Worm (Caenorhabditis elegans) whole organism, L3 larva: ENCODE data around the gene F54D12.9.

Experiments used
- ama-1 ChIP-seq: fragments of 150-350 bp; optimal IDR thresholded peaks from 2 replicates; lab custom pipeline; 2018
- daf-12 ChIP-seq: fragments of 150-350 bp; optimal IDR thresholded peaks from 2 replicates; lab custom pipeline; 2014; ENCODE audit warnings: missing biosample characterization, missing genetic modification reagents, missing genetic modification characterization
- egl-27 ChIP-seq: sonication (generic microtip); optimal IDR thresholded peaks from 4 replicates; lab custom pipeline; 2017; ENCODE audit warnings: missing biosample characterization, missing genetic modification reagents, missing genetic modification characterization
- elt-2 ChIP-seq: sonication (generic microtip); optimal IDR thresholded peaks from 2 replicates; lab custom pipeline; 2016; ENCODE audit warnings: missing genetic modification reagents, mild to moderate bottlenecking, missing genetic modification characterization, missing compliant biosample characterization
- elt-3 ChIP-seq, 3 experiments: fragments of 150-350 bp in 1 of 3; sonication (generic microtip) in 2 of 3; optimal IDR thresholded peaks; 2 replicates in 2 of 3; 4 replicates in 1 of 3; lab custom pipeline; 2014 to 2017; ENCODE audit warnings: missing biosample characterization in 3 of 3, missing genetic modification characterization in 3 of 3
- lin-39 ChIP-seq: fragments of 150-350 bp; optimal IDR thresholded peaks from 2 replicates; lab custom pipeline; 2018; ENCODE audit warnings: missing biosample characterization, missing genetic modification reagents, missing genetic modification characterization
- lsy-12 ChIP-seq: sonication (generic microtip); optimal IDR thresholded peaks from 2 replicates; lab custom pipeline; 2016; ENCODE audit warnings: mild to moderate bottlenecking, missing genetic modification characterization, missing compliant biosample characterization
- nhr-25 ChIP-seq: sonication (generic microtip); optimal IDR thresholded peaks from 2 replicates; lab custom pipeline; 2017; ENCODE audit warnings: missing biosample characterization, missing genetic modification characterization
- nhr-76 ChIP-seq: fragments of 150-350 bp; sonication (generic microtip); optimal IDR thresholded peaks from 5 replicates; lab custom pipeline; 2014; ENCODE audit warnings: missing biosample characterization, missing genetic modification characterization
- pha-4 ChIP-seq: fragments of 150-350 bp; optimal IDR thresholded peaks from 2 replicates; lab custom pipeline; 2014; ENCODE audit warnings: missing biosample characterization, missing genetic modification reagents, missing genetic modification characterization
- pqm-1 ChIP-seq: fragments of 150-350 bp; optimal IDR thresholded peaks from 2 replicates; lab custom pipeline; 2017; ENCODE audit warnings: missing biosample characterization, missing genetic modification characterization, inconsistent platforms
- sea-2 ChIP-seq: fragments of 150-350 bp; sonication (generic microtip); optimal IDR thresholded peaks from 4 replicates; lab custom pipeline; 2014; ENCODE audit warnings: missing biosample characterization, missing genetic modification reagents, missing genetic modification characterization
- snpc-4 ChIP-seq: fragments of 150-350 bp; optimal IDR thresholded peaks from 2 replicates; lab custom pipeline; 2014; ENCODE audit warnings: missing biosample characterization, missing genetic modification characterization
- tbx-2 ChIP-seq: sonication (generic microtip); optimal IDR thresholded peaks from 2 replicates; lab custom pipeline; 2016; ENCODE audit warnings: mild to moderate bottlenecking, missing genetic modification characterization, missing compliant biosample characterization

DNA sequence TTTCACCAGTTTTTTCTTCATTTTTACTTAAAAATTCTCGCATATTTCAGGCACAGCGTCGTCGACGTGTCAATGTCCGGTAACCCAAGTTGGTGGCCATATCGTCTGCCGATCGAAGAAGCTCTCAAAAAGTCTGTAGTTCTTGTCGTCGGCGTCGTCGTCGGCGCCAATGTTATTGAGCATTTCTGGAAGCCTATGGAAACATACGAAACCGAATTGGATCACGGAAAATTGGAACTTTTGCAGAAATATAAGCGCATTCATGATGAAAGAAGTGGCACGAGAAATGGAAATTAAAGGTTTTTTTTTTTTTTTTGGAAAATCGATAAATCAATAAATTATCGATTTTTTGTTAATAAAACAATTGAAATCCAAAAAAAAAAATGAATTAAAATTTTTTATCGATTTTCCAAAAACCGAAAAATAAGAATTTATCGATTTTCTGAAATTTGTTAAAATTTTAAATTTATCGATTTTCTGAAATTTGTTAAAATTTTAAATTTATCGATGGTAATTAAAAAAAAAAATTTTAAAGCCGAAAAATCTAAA is 30.9 kb upstream of the F54D12.9 start, which contains the start of gene alkb-1:
- TF ChIP-seq pha-4 (tag; lab: Kevin White, UChicago) (no peak), elt-2 (tag; lab: Kevin White, UChicago) (no peak), tbx-2 (tag; lab: Kevin White, UChicago) (no peak), nhr-25 (tag; lab: Kevin White, UChicago) (no peak), egl-27 (tag; lab: Kevin White, UChicago) (no peak), sea-2 (GFP tag; lab: Kevin White, UChicago) (no peak), daf-12 (no peak), lsy-12 (tag; lab: Kevin White, UChicago) (no peak), snpc-4 (no peak), ama-1 (lab: Kevin White, UChicago) (no peak), elt-3 (tag; optimal IDR thresholded peaks at IDR 0.05; lab: Kevin White, UChicago) (no peak), nhr-76 (tag; lab: Kevin White, UChicago) (no peak), pqm-1 (tag; lab: Kevin White, UChicago) (no peak), lin-39 (tag; lab: Kevin White, UChicago) (no peak)
